Fruit fly (Drosophila melanogaster) Kc167 (cell line): ENCODE data around the gene Nmnat.

Experiments
- Myc ChIP-seq: fragments of >200 bp; optimal IDR thresholded peaks from 2 replicates; lab custom pipeline; 2017; ENCODE audit warnings: missing external identifiers
- insv ChIP-seq: fragments of >200 bp; optimal IDR thresholded peaks from 3 replicates; lab custom pipeline; 2018; ENCODE audit warnings: missing external identifiers
- psq ChIP-seq: fragments of >200 bp; optimal IDR thresholded peaks from 2 replicates; lab custom pipeline; 2017; ENCODE audit warnings: missing external identifiers
- ttk ChIP-seq: sonication (Bioruptor generic); optimal IDR thresholded peaks from 2 replicates; lab custom pipeline; 2017; ENCODE audit warnings: missing external identifiers

DNA sequence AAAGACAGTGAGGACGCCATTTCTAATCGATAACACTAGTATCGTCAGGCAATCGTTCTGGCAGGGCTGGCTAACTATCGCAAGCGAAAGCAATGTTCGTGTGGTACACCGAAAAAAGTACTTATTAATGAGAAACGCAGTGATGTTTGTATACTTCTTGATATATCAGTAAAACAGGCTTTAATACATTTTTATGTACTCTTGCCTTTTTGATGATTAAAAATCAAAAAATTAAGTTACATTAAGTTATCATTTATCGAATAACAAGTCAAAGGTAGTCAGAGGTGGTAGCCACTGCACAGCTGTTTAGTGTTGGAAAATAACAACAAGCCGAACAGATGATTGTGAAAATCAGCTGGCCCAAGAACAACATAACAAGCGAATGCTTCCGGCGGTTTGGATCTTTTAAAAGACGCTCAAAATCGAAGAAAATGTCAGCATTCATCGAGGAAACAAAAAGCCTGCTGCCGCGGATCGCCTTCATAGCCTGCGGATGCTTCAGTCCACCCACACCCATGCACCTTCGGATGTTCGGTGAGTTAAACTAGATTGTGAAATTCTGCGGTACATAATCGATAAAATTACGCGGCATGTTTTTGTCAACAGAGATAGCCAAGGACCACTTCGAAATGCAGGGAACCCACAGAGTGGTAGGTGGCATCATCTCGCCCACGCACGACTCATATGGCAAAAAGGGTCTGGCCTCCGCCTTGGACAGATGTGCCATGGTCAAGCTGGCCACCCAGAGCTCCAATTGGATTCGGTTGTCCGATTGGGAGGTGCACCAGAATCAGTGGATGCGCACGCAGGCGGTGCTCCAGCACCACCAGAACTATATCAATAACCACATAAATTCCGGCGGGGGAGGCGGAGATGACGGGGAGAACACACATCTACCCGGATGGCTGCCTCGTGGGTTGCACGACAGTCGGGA, at the start of gene Nmnat, which contains the start of gene ssh:
- no peak for TF ChIP-seq insv (lab: Kevin White, UChicago)
- TF ChIP-seq ttk (lab: Kevin White, UChicago): no peak
- TF ChIP-seq psq: peak; percentile 44
- no peak for TF ChIP-seq Myc
